Fruit fly (Drosophila melanogaster) whole organism, wandering third instar larva: ENCODE results near the gene ND-B17.2.
A peak's percentile ranks its signal among the peaks of the same experiment; 100 is the strongest.

ENCODE experiments used
- CG9705 ChIP-seq: fragments of 200-800 bp; sonication (Bioruptor generic); optimal IDR thresholded peaks from 2 replicates; lab custom pipeline; 2018; ENCODE audit warnings: missing biosample characterization, mild to moderate bottlenecking, missing genetic modification characterization
- CrebA ChIP-seq: fragments of 200-800 bp; sonication (Bioruptor generic); optimal IDR thresholded peaks from 2 replicates; lab custom pipeline; 2016; ENCODE audit warnings: missing biosample characterization, mild to moderate bottlenecking, missing genetic modification characterization, borderline replicate concordance
- Dfd ChIP-seq: fragments of >200 bp; optimal IDR thresholded peaks from 2 replicates; lab custom pipeline; 2017; ENCODE audit warnings: missing biosample characterization, missing genetic modification characterization
- Dif ChIP-seq: fragments of 200-275, 200-300 bp; sonication (Bioruptor generic); optimal IDR thresholded peaks from 2 replicates; lab custom pipeline; 2018; ENCODE audit warnings: missing biosample characterization, missing genetic modification characterization; ENCODE audit not compliant: partially characterized antibody
- GATAd ChIP-seq: sonication (Bioruptor generic); optimal IDR thresholded peaks from 2 replicates; lab custom pipeline; 2016; ENCODE audit warnings: missing biosample characterization, missing genetic modification characterization
- HLH106 ChIP-seq: fragments of 200-800 bp; optimal IDR thresholded peaks from 3 replicates; lab custom pipeline; 2019; ENCODE audit warnings: missing biosample characterization, mild to moderate bottlenecking, missing genetic modification characterization, moderate library complexity
- Hnf4 ChIP-seq: fragments of 200-800 bp; sonication (Bioruptor generic); optimal IDR thresholded peaks from 2 replicates; lab custom pipeline; 2016; ENCODE audit warnings: missing biosample characterization, mild to moderate bottlenecking, missing genetic modification characterization
- Hr78 ChIP-seq: fragments of >200 bp; optimal IDR thresholded peaks from 2 replicates; lab custom pipeline; 2017; ENCODE audit warnings: missing biosample characterization, missing genetic modification characterization
- Jra ChIP-seq: sonication (Bioruptor generic); optimal IDR thresholded peaks from 2 replicates; lab custom pipeline; 2016; ENCODE audit warnings: missing biosample characterization, missing genetic modification characterization
- Mio ChIP-seq: sonication (Bioruptor generic); optimal IDR thresholded peaks from 2 replicates; lab custom pipeline; 2016; ENCODE audit warnings: missing biosample characterization, missing genetic modification characterization
- Myc ChIP-seq: fragments of >200 bp; optimal IDR thresholded peaks from 2 replicates; lab custom pipeline; 2017
- N ChIP-seq: fragments of >200 bp; optimal IDR thresholded peaks from 2 replicates; lab custom pipeline; 2018; ENCODE audit warnings: missing biosample characterization, missing external identifiers, missing genetic modification characterization
- OdsH ChIP-seq: fragments of 200-800 bp; sonication (Bioruptor generic); optimal IDR thresholded peaks from 2 replicates; lab custom pipeline; 2016; ENCODE audit warnings: missing biosample characterization, mild to moderate bottlenecking, missing genetic modification characterization
- Rel ChIP-seq, 2 experiments: fragments of 200-800 bp; sonication (Bioruptor generic) in 1 of 2; optimal IDR thresholded peaks; 2 replicates in 1 of 2; 3 replicates in 1 of 2; lab custom pipeline; 2016 to 2019; ENCODE audit warnings: mild to moderate bottlenecking in 2 of 2, missing biosample characterization in 2 of 2, missing genetic modification characterization in 2 of 2, moderate library complexity in 1 of 2
- Sp1 ChIP-seq: fragments of 200-800 bp; sonication (Bioruptor generic); optimal IDR thresholded peaks from 3 replicates; lab custom pipeline; 2019; ENCODE audit warnings: missing biosample characterization, mild to moderate bottlenecking, missing genetic modification characterization, moderate library complexity
- br ChIP-seq: fragments of 200-800 bp; sonication (Bioruptor generic); optimal IDR thresholded peaks from 2 replicates; lab custom pipeline; 2016; ENCODE audit warnings: missing biosample characterization, missing genetic modification characterization
- brk ChIP-seq: fragments of 200-800 bp; sonication (Bioruptor generic); optimal IDR thresholded peaks from 2 replicates; lab custom pipeline; 2016; ENCODE audit warnings: missing biosample characterization, mild to moderate bottlenecking, missing genetic modification characterization
- dl ChIP-seq, 2 experiments: fragments of 175-275, 200-275 bp in 1 of 2; fragments of 200-275 bp in 1 of 2; sonication (Bioruptor generic); optimal IDR thresholded peaks; lab custom pipeline; 2018; ENCODE audit warnings: mild to moderate bottlenecking in 2 of 2, missing biosample characterization in 2 of 2, missing genetic modification characterization in 2 of 2, moderate library complexity in 2 of 2; ENCODE audit not compliant: partially characterized antibody in 2 of 2, insufficient read depth in 1 of 2
- dmrt93B ChIP-seq: fragments of 200-800 bp; sonication (Bioruptor generic); optimal IDR thresholded peaks from 2 replicates; lab custom pipeline; 2018; ENCODE audit warnings: missing biosample characterization, mild to moderate bottlenecking, missing genetic modification characterization
- ey ChIP-seq: fragments of 200-800 bp; sonication (Bioruptor generic); optimal IDR thresholded peaks from 2 replicates; lab custom pipeline; 2016; ENCODE audit warnings: missing biosample characterization, missing genetic modification characterization
- foxo ChIP-seq, 2 experiments: fragments of 200-800 bp; sonication (Bioruptor generic); optimal IDR thresholded peaks; 2 replicates in 1 of 2; 3 replicates in 1 of 2; lab custom pipeline; 2016 to 2017; ENCODE audit warnings: missing biosample characterization in 2 of 2, missing genetic modification characterization in 2 of 2
- fru ChIP-seq: fragments of 200-800 bp; sonication (Bioruptor generic); optimal IDR thresholded peaks from 3 replicates; lab custom pipeline; 2016; ENCODE audit warnings: missing biosample characterization, mild to moderate bottlenecking, missing genetic modification characterization
- h ChIP-seq: fragments of 200-800 bp; sonication (Bioruptor generic); optimal IDR thresholded peaks from 3 replicates; lab custom pipeline; 2016; ENCODE audit warnings: missing biosample characterization, mild to moderate bottlenecking, missing genetic modification characterization
- jim ChIP-seq: fragments of 175-275, 200-325 bp; sonication (Bioruptor generic); optimal IDR thresholded peaks from 2 replicates; lab custom pipeline; 2016; ENCODE audit warnings: missing biosample characterization, mild to moderate bottlenecking, missing genetic modification characterization
- pan ChIP-seq: fragments of >200 bp; optimal IDR thresholded peaks from 2 replicates; lab custom pipeline; 2017
- rgr ChIP-seq: fragments of 200-800 bp; sonication (Bioruptor generic); optimal IDR thresholded peaks from 3 replicates; lab custom pipeline; 2016; ENCODE audit warnings: missing biosample characterization, mild to moderate bottlenecking, missing genetic modification characterization
- sage ChIP-seq: fragments of 200-800 bp; sonication (Bioruptor generic); optimal IDR thresholded peaks from 2 replicates; lab custom pipeline; 2016; ENCODE audit warnings: missing biosample characterization, mild to moderate bottlenecking, missing genetic modification characterization
- sv ChIP-seq: fragments of 200-800 bp; sonication (Bioruptor generic); optimal IDR thresholded peaks from 3 replicates; lab custom pipeline; 2016; ENCODE audit warnings: missing biosample characterization, missing genetic modification characterization
- tai ChIP-seq: sonication (Bioruptor generic); optimal IDR thresholded peaks from 2 replicates; lab custom pipeline; 2016; ENCODE audit warnings: missing biosample characterization, missing genetic modification characterization
- usp ChIP-seq: fragments of >200 bp; optimal IDR thresholded peaks from 2 replicates; lab custom pipeline; 2017; ENCODE audit warnings: missing biosample characterization, missing genetic modification characterization
- woc ChIP-seq: sonication (Bioruptor generic); optimal IDR thresholded peaks from 2 replicates; lab custom pipeline; 2016; ENCODE audit warnings: missing biosample characterization, mild to moderate bottlenecking, missing genetic modification characterization

ND-B17.2 gene

DNA sequence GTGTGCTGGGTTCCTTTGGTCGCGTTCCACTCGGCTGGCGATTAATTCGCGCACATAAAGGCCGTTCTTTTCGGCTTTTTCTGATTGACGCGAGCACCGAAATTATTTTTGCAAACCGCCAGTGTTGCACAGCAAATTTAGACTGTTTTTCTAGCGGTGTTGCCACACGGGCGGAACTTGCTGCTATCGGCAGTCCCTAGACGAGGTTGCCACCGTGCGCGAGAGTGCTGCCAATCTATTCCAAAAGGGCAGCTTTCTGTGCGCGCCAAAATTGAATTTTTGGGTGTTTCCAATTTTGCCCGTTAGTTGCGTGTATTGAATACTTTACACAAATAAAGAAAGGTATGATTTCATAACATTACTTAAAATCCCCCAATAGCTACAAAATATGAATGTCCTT lies 5.3 kb upstream of the ND-B17.2 start, which contains the start of gene Drp1 (continued):
- TF ChIP-seq h = peak; percentile 38
- no peak for TF ChIP-seq CG9705 (GFP tag; lab: Kevin White, UChicago)

DNA sequence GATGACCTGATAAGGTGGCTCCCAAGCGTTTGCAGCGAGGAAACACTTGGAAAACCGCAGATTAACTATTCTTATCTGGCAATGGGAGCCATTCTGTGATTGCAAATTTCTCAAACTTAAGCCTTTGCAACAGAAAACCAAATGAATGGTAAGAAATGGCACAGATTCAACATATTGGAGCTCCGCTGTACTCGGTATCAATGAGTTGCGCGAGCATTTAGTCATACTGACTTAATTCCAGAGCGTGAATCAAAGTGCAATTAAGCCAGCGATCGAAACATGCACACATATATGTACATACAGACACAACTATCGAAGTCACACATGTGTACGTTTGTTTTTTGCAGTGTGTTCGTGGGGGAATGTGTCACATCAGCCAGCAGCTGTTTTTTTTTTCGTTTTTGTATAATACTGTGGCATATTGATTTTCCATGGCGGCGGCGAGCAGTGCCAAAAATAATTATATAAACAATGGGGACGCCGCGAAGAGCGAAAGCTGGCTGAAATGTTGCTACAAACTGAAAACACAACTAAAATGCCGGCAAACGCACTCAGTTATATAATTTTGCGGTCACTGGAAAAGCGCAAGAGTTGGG lies 4.6 kb upstream of the ND-B17.2 start:
- no peak for TF ChIP-seq Sp1 (GFP tag; lab: Kevin White, UChicago)
- TF ChIP-seq rgr (GFP tag; lab: Kevin White, UChicago) = peak; percentile 40
- TF ChIP-seq Hr78 = no peak
- no peak for TF ChIP-seq OdsH
- TF ChIP-seq HLH106 (tag; lab: Kevin White, UChicago) = peak; percentile 1
- no peak for TF ChIP-seq Dif (GFP tag; lab: Kevin White, UChicago)
- TF ChIP-seq h = no peak
- TF ChIP-seq jim (GFP tag; lab: Kevin White, UChicago) = no peak
- no peak for TF ChIP-seq usp
- TF ChIP-seq fru (GFP tag; lab: Kevin White, UChicago) = no peak
- no peak for TF ChIP-seq woc
- peak in 1 of 2 experiments; percentile 28 for TF ChIP-seq foxo (GFP tag; optimal IDR thresholded peaks at IDR 0.05; lab: Kevin White, UChicago)
- TF ChIP-seq Jra (GFP tag; lab: Kevin White, UChicago) = no peak
- no peak for TF ChIP-seq dmrt93B (GFP tag; lab: Kevin White, UChicago)
- no peak for TF ChIP-seq Hnf4 (GFP tag; lab: Kevin White, UChicago)
- no peak for TF ChIP-seq Rel (GFP tag; optimal IDR thresholded peaks at IDR 0.05; lab: Kevin White, UChicago)
- TF ChIP-seq Rel (tag; optimal IDR thresholded peaks at IDR 0.05; lab: Kevin White, UChicago) = no peak
- TF ChIP-seq sage (GFP tag; lab: Kevin White, UChicago) = no peak
- TF ChIP-seq sv (GFP tag; lab: Kevin White, UChicago) = no peak
- no peak for TF ChIP-seq Mio
- TF ChIP-seq br (GFP tag; lab: Kevin White, UChicago) = no peak
- no peak for TF ChIP-seq tai
- no peak for TF ChIP-seq brk
- no peak for TF ChIP-seq ey

DNA sequence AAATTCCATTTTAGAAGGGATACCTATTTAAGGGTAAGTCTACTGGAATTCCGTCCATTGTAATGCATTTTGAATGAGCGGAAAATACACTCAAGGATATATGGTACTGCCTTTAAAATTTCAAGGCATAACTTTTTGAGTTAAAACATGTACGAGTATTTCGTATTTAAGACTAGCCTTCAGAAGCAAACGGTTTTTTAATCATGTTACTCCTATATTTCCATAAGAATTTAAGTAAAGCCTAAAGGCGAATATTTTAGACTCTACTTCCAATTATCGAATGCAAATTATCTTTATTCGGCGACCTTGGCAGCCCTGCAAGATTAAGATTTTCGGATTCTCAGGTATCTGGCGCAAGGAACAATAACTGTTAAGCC lies 2.6 kb downstream of the ND-B17.2 start, which contains the start of gene Elba2:
TSS of gene Elba2 (plus strand) at position 327 of the 377 bp plus-strand sequence.
- TF ChIP-seq CG9705 (GFP tag; lab: Kevin White, UChicago) = no peak
- TF ChIP-seq Jra (GFP tag; lab: Kevin White, UChicago) = no peak

DNA sequence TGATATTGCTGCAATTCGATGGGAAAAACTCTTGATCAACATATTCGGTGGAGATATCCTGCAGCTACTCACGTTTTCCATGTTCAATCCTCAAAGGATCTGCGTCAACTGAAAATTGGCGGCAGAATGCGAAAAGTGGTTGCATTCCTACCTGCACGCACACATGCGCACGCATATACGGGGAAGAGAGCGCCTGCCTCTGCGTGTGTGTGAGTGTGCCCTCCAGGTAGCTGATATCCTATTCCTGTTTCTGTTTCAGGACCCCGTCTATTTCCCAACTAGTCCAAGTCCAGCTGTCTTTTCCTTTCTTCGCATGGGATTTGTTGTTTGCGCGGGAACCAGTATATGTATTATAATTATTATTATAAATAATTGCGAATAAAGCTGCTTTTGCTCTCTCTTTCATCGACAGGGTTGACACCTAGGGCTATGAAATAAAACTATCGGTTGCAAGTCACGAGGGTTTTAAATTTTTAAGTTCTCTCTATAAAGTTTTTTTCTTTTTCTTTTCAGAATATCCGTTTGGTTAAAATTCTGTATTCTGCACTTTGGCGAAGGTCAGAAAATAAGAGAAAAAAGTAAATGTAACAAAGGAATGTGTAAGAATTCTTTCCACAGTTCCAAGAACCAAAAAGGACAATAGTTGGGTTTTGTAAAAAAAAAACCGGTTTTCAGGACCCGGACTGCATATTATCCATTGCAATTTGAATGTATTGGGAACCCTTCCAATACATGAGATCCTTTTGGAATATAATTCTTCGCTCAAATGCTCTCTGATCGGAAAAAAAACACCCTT lies 3.2 kb downstream of the ND-B17.2 start, which contains the start of gene insv:
TSS of gene insv (minus strand) at position 433 of the 796 bp plus-strand sequence.
- TF ChIP-seq HLH106 (tag; lab: Kevin White, UChicago) = peak; percentile 8
- TF ChIP-seq tai = no peak

DNA sequence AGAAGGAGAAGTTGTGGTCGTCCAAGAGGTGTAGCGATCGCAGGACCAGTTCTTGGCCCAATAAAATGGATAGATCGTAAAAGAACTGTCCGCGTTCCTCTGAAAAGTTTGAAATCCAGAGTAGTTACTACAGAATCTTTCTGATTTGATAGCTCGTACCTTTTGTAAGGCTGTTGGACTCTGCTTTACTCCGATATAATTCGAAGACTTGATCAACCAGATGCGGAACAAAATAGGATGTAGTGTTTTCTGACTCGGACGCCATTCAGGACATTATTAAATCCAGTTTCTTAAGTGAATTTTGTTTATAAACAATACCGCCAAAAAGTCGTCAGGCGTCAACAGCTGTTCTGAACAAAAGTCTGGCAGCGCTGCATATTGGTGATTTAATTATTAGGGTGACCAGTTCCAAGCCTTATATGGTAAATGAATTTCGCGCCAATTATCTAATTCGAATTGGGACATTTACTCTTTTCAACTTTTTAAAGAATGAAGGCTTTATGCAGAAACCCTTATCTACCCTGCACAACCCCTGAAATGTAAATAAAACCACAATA lies 5.2 kb downstream of the ND-B17.2 start, which contains the start of the genes Rad1 and Sws1:
TSS of gene Rad1 (minus strand) at position 336 of the 557 bp plus-strand sequence.
TSS of gene Sws1 (minus strand) at position 336 of the 557 bp plus-strand sequence.
- no peak for TF ChIP-seq Hr78
- no peak for TF ChIP-seq Rel (GFP tag; optimal IDR thresholded peaks at IDR 0.05; lab: Kevin White, UChicago)
- TF ChIP-seq Rel (tag; optimal IDR thresholded peaks at IDR 0.05; lab: Kevin White, UChicago) = peak; percentile 16
- TF ChIP-seq, all 38 proteins: peak for 1

DNA sequence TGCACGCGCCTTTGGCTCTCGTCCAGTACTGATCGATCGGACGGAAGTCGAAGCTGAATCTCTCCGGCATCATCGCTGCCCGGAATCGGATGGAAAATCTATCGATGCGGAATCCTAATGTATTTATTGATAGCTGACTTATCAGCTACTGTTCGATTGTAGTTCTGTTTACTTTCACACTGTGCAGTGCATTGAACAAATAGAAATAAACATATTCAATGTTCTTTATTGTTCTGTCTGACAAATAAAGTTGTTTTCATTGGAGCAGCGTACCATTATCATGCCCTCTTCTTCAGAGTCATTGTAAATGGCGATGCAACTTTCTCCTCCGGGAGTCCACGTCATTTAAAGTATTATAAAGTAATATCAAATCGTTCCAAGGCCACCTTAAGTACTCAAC lies 7.0 kb downstream of the ND-B17.2 start, which contains the start of gene Cyp309a2:
TSS of gene Cyp309a2 (minus strand) at position 101 of the 400 bp plus-strand sequence.
- TF ChIP-seq dl (GFP tag; optimal IDR thresholded peaks at IDR 0.05; lab: Kevin White, UChicago; ENCODE audit: insufficient read depth in 1 of 2, partially characterized antibody in 2 of 2) (no peak), GATAd (GFP tag; lab: Kevin White, UChicago) (no peak), Dfd (GFP tag; lab: Kevin White, UChicago) (no peak), pan (lab: Kevin White, UChicago) (no peak), dmrt93B (GFP tag; lab: Kevin White, UChicago) (no peak), sv (GFP tag; lab: Kevin White, UChicago) (no peak), rgr (GFP tag; lab: Kevin White, UChicago) (no peak), Myc (lab: Kevin White, UChicago) (no peak), sage (GFP tag; lab: Kevin White, UChicago) (no peak), h (no peak), N (no peak), CrebA (GFP tag; lab: Kevin White, UChicago) (no peak), fru (GFP tag; lab: Kevin White, UChicago) (no peak), jim (GFP tag; lab: Kevin White, UChicago) (no peak)
- TF ChIP-seq, all 38 proteins: peak for 0
